Fruit fly (Drosophila melanogaster) whole organism, wandering third instar larva: ENCODE data around the gene CG31457.
A peak's percentile ranks its signal among the peaks of the same experiment; 100 is the strongest.

Source experiments
- Abd-B ChIP-seq: fragments of >200 bp; optimal IDR thresholded peaks from 2 replicates; lab custom pipeline; 2017; ENCODE audit warnings: missing biosample characterization, missing genetic modification characterization
- CG32264 ChIP-seq: fragments of 200-800 bp; sonication (Bioruptor generic); optimal IDR thresholded peaks from 2 replicates; lab custom pipeline; 2016; ENCODE audit warnings: missing biosample characterization, missing genetic modification characterization
- CG9705 ChIP-seq: fragments of 200-800 bp; sonication (Bioruptor generic); optimal IDR thresholded peaks from 2 replicates; lab custom pipeline; 2018; ENCODE audit warnings: missing biosample characterization, mild to moderate bottlenecking, missing genetic modification characterization
- CrebA ChIP-seq: fragments of 200-800 bp; sonication (Bioruptor generic); optimal IDR thresholded peaks from 2 replicates; lab custom pipeline; 2016; ENCODE audit warnings: missing biosample characterization, mild to moderate bottlenecking, missing genetic modification characterization, borderline replicate concordance
- Dfd ChIP-seq: fragments of >200 bp; optimal IDR thresholded peaks from 2 replicates; lab custom pipeline; 2017; ENCODE audit warnings: missing biosample characterization, missing genetic modification characterization
- Dif ChIP-seq: fragments of 200-275, 200-300 bp; sonication (Bioruptor generic); optimal IDR thresholded peaks from 2 replicates; lab custom pipeline; 2018; ENCODE audit warnings: missing biosample characterization, missing genetic modification characterization; ENCODE audit not compliant: partially characterized antibody
- GATAd ChIP-seq: sonication (Bioruptor generic); optimal IDR thresholded peaks from 2 replicates; lab custom pipeline; 2016; ENCODE audit warnings: missing biosample characterization, missing genetic modification characterization
- HLH106 ChIP-seq: fragments of 200-800 bp; optimal IDR thresholded peaks from 3 replicates; lab custom pipeline; 2019; ENCODE audit warnings: missing biosample characterization, mild to moderate bottlenecking, missing genetic modification characterization, moderate library complexity
- Hnf4 ChIP-seq: fragments of 200-800 bp; sonication (Bioruptor generic); optimal IDR thresholded peaks from 2 replicates; lab custom pipeline; 2016; ENCODE audit warnings: missing biosample characterization, mild to moderate bottlenecking, missing genetic modification characterization
- Hr78 ChIP-seq: fragments of >200 bp; optimal IDR thresholded peaks from 2 replicates; lab custom pipeline; 2017; ENCODE audit warnings: missing biosample characterization, missing genetic modification characterization
- Hr83 ChIP-seq: fragments of 200-300 bp; sonication (Bioruptor generic); optimal IDR thresholded peaks from 2 replicates; lab custom pipeline; 2016; ENCODE audit warnings: missing biosample characterization, mild to moderate bottlenecking, missing genetic modification characterization, moderate library complexity; ENCODE audit not compliant: poor library complexity, severe bottlenecking
- Jra ChIP-seq: sonication (Bioruptor generic); optimal IDR thresholded peaks from 2 replicates; lab custom pipeline; 2016; ENCODE audit warnings: missing biosample characterization, missing genetic modification characterization
- Mio ChIP-seq: sonication (Bioruptor generic); optimal IDR thresholded peaks from 2 replicates; lab custom pipeline; 2016; ENCODE audit warnings: missing biosample characterization, missing genetic modification characterization
- Myc ChIP-seq: fragments of >200 bp; optimal IDR thresholded peaks from 2 replicates; lab custom pipeline; 2017
- N ChIP-seq: fragments of >200 bp; optimal IDR thresholded peaks from 2 replicates; lab custom pipeline; 2018; ENCODE audit warnings: missing biosample characterization, missing external identifiers, missing genetic modification characterization
- OdsH ChIP-seq: fragments of 200-800 bp; sonication (Bioruptor generic); optimal IDR thresholded peaks from 2 replicates; lab custom pipeline; 2016; ENCODE audit warnings: missing biosample characterization, mild to moderate bottlenecking, missing genetic modification characterization
- Rel ChIP-seq, 2 experiments: fragments of 200-800 bp; sonication (Bioruptor generic) in 1 of 2; optimal IDR thresholded peaks; 2 replicates in 1 of 2; 3 replicates in 1 of 2; lab custom pipeline; 2016 to 2019; ENCODE audit warnings: mild to moderate bottlenecking in 2 of 2, missing biosample characterization in 2 of 2, missing genetic modification characterization in 2 of 2, moderate library complexity in 1 of 2
- Sp1 ChIP-seq: fragments of 200-800 bp; sonication (Bioruptor generic); optimal IDR thresholded peaks from 3 replicates; lab custom pipeline; 2019; ENCODE audit warnings: missing biosample characterization, mild to moderate bottlenecking, missing genetic modification characterization, moderate library complexity
- Vsx2 ChIP-seq: fragments of 200-300, 225-300 bp; sonication (Bioruptor generic); optimal IDR thresholded peaks from 2 replicates; lab custom pipeline; 2018; ENCODE audit warnings: missing biosample characterization, missing genetic modification characterization; ENCODE audit not compliant: partially characterized antibody
- br ChIP-seq: fragments of 200-800 bp; sonication (Bioruptor generic); optimal IDR thresholded peaks from 2 replicates; lab custom pipeline; 2016; ENCODE audit warnings: missing biosample characterization, missing genetic modification characterization
- brk ChIP-seq: fragments of 200-800 bp; sonication (Bioruptor generic); optimal IDR thresholded peaks from 2 replicates; lab custom pipeline; 2016; ENCODE audit warnings: missing biosample characterization, mild to moderate bottlenecking, missing genetic modification characterization
- dl ChIP-seq, 2 experiments: fragments of 175-275, 200-275 bp in 1 of 2; fragments of 200-275 bp in 1 of 2; sonication (Bioruptor generic); optimal IDR thresholded peaks; lab custom pipeline; 2018; ENCODE audit warnings: mild to moderate bottlenecking in 2 of 2, missing biosample characterization in 2 of 2, missing genetic modification characterization in 2 of 2, moderate library complexity in 2 of 2; ENCODE audit not compliant: partially characterized antibody in 2 of 2, insufficient read depth in 1 of 2
- dmrt93B ChIP-seq: fragments of 200-800 bp; sonication (Bioruptor generic); optimal IDR thresholded peaks from 2 replicates; lab custom pipeline; 2018; ENCODE audit warnings: missing biosample characterization, mild to moderate bottlenecking, missing genetic modification characterization
- dsf ChIP-seq: sonication (Bioruptor generic); optimal IDR thresholded peaks from 2 replicates; lab custom pipeline; 2016; ENCODE audit warnings: missing biosample characterization, missing genetic modification characterization, borderline replicate concordance
- ey ChIP-seq: fragments of 200-800 bp; sonication (Bioruptor generic); optimal IDR thresholded peaks from 2 replicates; lab custom pipeline; 2016; ENCODE audit warnings: missing biosample characterization, missing genetic modification characterization
- foxo ChIP-seq, 2 experiments: fragments of 200-800 bp; sonication (Bioruptor generic); optimal IDR thresholded peaks; 2 replicates in 1 of 2; 3 replicates in 1 of 2; lab custom pipeline; 2016 to 2017; ENCODE audit warnings: missing biosample characterization in 2 of 2, missing genetic modification characterization in 2 of 2
- fru ChIP-seq: fragments of 200-800 bp; sonication (Bioruptor generic); optimal IDR thresholded peaks from 3 replicates; lab custom pipeline; 2016; ENCODE audit warnings: missing biosample characterization, mild to moderate bottlenecking, missing genetic modification characterization
- h ChIP-seq: fragments of 200-800 bp; sonication (Bioruptor generic); optimal IDR thresholded peaks from 3 replicates; lab custom pipeline; 2016; ENCODE audit warnings: missing biosample characterization, mild to moderate bottlenecking, missing genetic modification characterization
- jim ChIP-seq: fragments of 175-275, 200-325 bp; sonication (Bioruptor generic); optimal IDR thresholded peaks from 2 replicates; lab custom pipeline; 2016; ENCODE audit warnings: missing biosample characterization, mild to moderate bottlenecking, missing genetic modification characterization
- lola ChIP-seq: fragments of >200 bp; optimal IDR thresholded peaks from 2 replicates; lab custom pipeline; 2017; ENCODE audit warnings: missing biosample characterization, missing genetic modification characterization
- pan ChIP-seq: fragments of >200 bp; optimal IDR thresholded peaks from 2 replicates; lab custom pipeline; 2017
- psq ChIP-seq: fragments of 200-800 bp; sonication (Bioruptor generic); optimal IDR thresholded peaks from 3 replicates; lab custom pipeline; 2017; ENCODE audit warnings: missing biosample characterization, mild to moderate bottlenecking, missing genetic modification characterization, moderate library complexity
- rgr ChIP-seq: fragments of 200-800 bp; sonication (Bioruptor generic); optimal IDR thresholded peaks from 3 replicates; lab custom pipeline; 2016; ENCODE audit warnings: missing biosample characterization, mild to moderate bottlenecking, missing genetic modification characterization
- sage ChIP-seq: fragments of 200-800 bp; sonication (Bioruptor generic); optimal IDR thresholded peaks from 2 replicates; lab custom pipeline; 2016; ENCODE audit warnings: missing biosample characterization, mild to moderate bottlenecking, missing genetic modification characterization
- sv ChIP-seq: fragments of 200-800 bp; sonication (Bioruptor generic); optimal IDR thresholded peaks from 3 replicates; lab custom pipeline; 2016; ENCODE audit warnings: missing biosample characterization, missing genetic modification characterization
- tai ChIP-seq: sonication (Bioruptor generic); optimal IDR thresholded peaks from 2 replicates; lab custom pipeline; 2016; ENCODE audit warnings: missing biosample characterization, missing genetic modification characterization
- usp ChIP-seq: fragments of >200 bp; optimal IDR thresholded peaks from 2 replicates; lab custom pipeline; 2017; ENCODE audit warnings: missing biosample characterization, missing genetic modification characterization
- woc ChIP-seq: sonication (Bioruptor generic); optimal IDR thresholded peaks from 2 replicates; lab custom pipeline; 2016; ENCODE audit warnings: missing biosample characterization, mild to moderate bottlenecking, missing genetic modification characterization

The CG31457 gene

DNA sequence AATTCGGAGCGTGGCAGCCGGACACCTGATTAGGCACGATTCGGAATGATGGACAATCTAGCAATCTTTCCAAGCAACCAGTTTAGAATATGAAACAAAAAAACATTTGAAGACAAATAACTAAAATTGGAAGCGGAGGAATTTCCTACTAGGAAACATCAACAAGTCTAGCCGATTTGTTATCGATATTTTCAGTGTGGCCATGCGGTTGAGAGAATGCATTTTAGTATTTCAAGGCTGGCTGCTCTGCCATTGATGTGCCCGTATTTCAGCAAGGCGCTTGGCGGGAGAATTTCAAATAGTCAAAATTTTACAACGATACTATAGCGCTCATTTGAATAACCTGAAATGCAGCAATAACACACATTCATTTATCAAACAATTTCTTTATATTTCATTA is at the start of gene CG31457:
Gene CG31457, minus strand, starts transcription at position 186 of the 400 bp plus-strand sequence.
- TF ChIP-seq CG9705 (GFP tag; lab: Kevin White, UChicago), result no peak
- TF ChIP-seq Sp1, result no peak
- TF ChIP-seq dsf (GFP tag; lab: Kevin White, UChicago), result no peak
- peak; percentile 10 for TF ChIP-seq ey (GFP tag; lab: Kevin White, UChicago)
- TF ChIP-seq Vsx2 (GFP tag; lab: Kevin White, UChicago), result no peak
- peak; percentile 7 for TF ChIP-seq h
- TF ChIP-seq Hr83 (GFP tag; lab: Kevin White, UChicago), result no peak
- TF ChIP-seq CrebA (GFP tag; lab: Kevin White, UChicago), result no peak
- no peak for TF ChIP-seq N (GFP tag; lab: Kevin White, UChicago)
- no peak for TF ChIP-seq tai
- no peak for TF ChIP-seq Rel (GFP tag; optimal IDR thresholded peaks at IDR 0.05; lab: Kevin White, UChicago)
- peak; percentile 45 for TF ChIP-seq Rel (tag; optimal IDR thresholded peaks at IDR 0.05; lab: Kevin White, UChicago)
- TF ChIP-seq, all 38 proteins: peak for 3

DNA sequence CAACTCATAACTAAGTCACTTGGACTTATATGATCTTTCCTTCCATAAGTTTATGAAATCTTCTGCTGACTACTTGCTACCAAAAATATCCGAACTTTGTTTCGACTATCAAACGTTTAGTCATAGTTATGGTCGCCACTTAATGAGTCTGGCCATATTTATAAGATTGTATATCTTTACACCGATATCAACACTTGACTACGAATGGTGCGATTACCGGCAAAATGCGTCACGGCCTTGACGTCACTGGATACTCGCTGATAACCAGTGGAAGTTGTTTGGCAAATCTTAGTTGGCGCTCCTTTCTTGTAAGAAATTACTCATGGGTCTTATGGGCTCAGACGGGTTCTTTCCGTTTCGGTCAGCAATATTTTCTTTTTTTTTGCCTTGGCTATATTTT is 49.7 kb upstream of the CG31457 start:
- TF ChIP-seq Rel (GFP tag; optimal IDR thresholded peaks at IDR 0.05; lab: Kevin White, UChicago) (no peak), Rel (tag; optimal IDR thresholded peaks at IDR 0.05; lab: Kevin White, UChicago) (peak; percentile 16), Mio (GFP tag; lab: Kevin White, UChicago) (no peak)

DNA sequence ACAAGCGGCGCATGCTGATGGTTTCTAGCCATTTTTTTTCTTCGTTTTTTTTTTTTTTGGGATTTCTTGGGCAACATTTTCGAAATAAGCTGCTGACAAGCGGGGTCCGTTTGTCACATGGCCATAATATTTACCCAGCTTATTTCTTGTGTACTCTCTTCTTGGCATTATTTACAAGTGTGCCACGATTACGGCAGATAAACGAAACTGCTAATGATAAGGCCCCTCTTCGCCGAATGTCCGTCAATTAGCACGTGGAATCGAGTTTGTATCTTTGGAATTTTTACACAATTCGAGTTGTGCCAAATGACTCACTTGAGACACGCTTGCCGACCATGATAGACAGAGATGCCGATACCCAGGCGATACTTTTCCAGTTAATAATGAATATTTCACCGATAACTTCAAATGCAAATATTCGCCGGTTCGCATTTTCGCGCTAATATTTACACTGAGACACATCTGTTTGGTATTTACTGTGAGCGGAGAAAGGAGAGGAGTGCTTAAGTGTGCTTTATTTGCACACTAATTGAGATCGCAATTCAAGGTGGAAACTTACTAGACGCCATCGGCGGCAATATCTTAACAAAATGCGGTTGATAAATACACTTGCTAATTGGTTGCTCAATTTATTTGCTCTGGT is 48.8 kb upstream of the CG31457 start:
- peak; percentile 7 for TF ChIP-seq ey (GFP tag; lab: Kevin White, UChicago)
- TF ChIP-seq Dif, result no peak
- no peak for TF ChIP-seq Vsx2 (GFP tag; lab: Kevin White, UChicago)
- no peak for TF ChIP-seq Dfd (GFP tag; lab: Kevin White, UChicago)
- TF ChIP-seq GATAd, result peak; percentile 62
- no peak for TF ChIP-seq N (GFP tag; lab: Kevin White, UChicago)
- peak; percentile 33 for TF ChIP-seq HLH106 (tag; lab: Kevin White, UChicago)
- TF ChIP-seq Mio (GFP tag; lab: Kevin White, UChicago), result no peak
- peak; percentile 20 for TF ChIP-seq CG9705 (GFP tag; lab: Kevin White, UChicago)
- TF ChIP-seq usp (GFP tag; lab: Kevin White, UChicago), result no peak
- peak; percentile 7 for TF ChIP-seq woc
- TF ChIP-seq Myc (lab: Kevin White, UChicago), result no peak
- TF ChIP-seq CG32264 (GFP tag; lab: Kevin White, UChicago), result peak; percentile 59
- no peak for TF ChIP-seq tai
- TF ChIP-seq Jra (GFP tag; lab: Kevin White, UChicago), result peak; percentile 42
- peak; percentile 66 for TF ChIP-seq fru (GFP tag; lab: Kevin White, UChicago)
- no peak for TF ChIP-seq sage (GFP tag; lab: Kevin White, UChicago)
- no peak for TF ChIP-seq Abd-B (GFP tag; lab: Kevin White, UChicago)
- no peak for TF ChIP-seq CrebA (GFP tag; lab: Kevin White, UChicago)
- TF ChIP-seq jim (GFP tag; lab: Kevin White, UChicago), result no peak
- peak; percentile 23 for TF ChIP-seq dmrt93B
- TF ChIP-seq dl (GFP tag; optimal IDR thresholded peaks at IDR 0.05; lab: Kevin White, UChicago; ENCODE audit: insufficient read depth in 1 of 2, partially characterized antibody in 2 of 2), result no peak
- peak; percentile 39 for TF ChIP-seq OdsH (GFP tag; lab: Kevin White, UChicago)
- no peak for TF ChIP-seq pan (lab: Kevin White, UChicago)
- no peak for TF ChIP-seq dsf (GFP tag; lab: Kevin White, UChicago)
- peak; percentile 17 for TF ChIP-seq sv (GFP tag; lab: Kevin White, UChicago)
- TF ChIP-seq Sp1, result peak; percentile 39
- TF ChIP-seq brk (GFP tag; lab: Kevin White, UChicago), result no peak
- peak; percentile 80 for TF ChIP-seq h
- TF ChIP-seq lola (GFP tag; lab: Kevin White, UChicago), result no peak
- no peak for TF ChIP-seq Hr78 (GFP tag; lab: Kevin White, UChicago)
- TF ChIP-seq Rel (GFP tag; optimal IDR thresholded peaks at IDR 0.05; lab: Kevin White, UChicago), result no peak
- peak; percentile 5 for TF ChIP-seq Rel (tag; optimal IDR thresholded peaks at IDR 0.05; lab: Kevin White, UChicago)
- peak; percentile 59 for TF ChIP-seq Hnf4
- peak; percentile 78 for TF ChIP-seq br (GFP tag; lab: Kevin White, UChicago)
- peak; percentile 91 for TF ChIP-seq Hr83 (GFP tag; lab: Kevin White, UChicago)
- TF ChIP-seq foxo (GFP tag; optimal IDR thresholded peaks at IDR 0.05; lab: Kevin White, UChicago), result peak in 1 of 2 experiments; percentile 63
- peak; percentile 76 for TF ChIP-seq rgr (GFP tag; lab: Kevin White, UChicago)
- peak; percentile 14 for TF ChIP-seq psq (GFP tag; lab: Kevin White, UChicago)
